Worm (Caenorhabditis elegans) whole organism, dauer: ENCODE results near the gene str-168.

ENCODE experiments used
- unc-62 ChIP-seq: sonication (generic microtip); optimal IDR thresholded peaks from 2 replicates; lab custom pipeline; 2017; ENCODE audit warnings: missing biosample characterization, missing genetic modification reagents, missing genetic modification characterization

The str-168 gene

DNA sequence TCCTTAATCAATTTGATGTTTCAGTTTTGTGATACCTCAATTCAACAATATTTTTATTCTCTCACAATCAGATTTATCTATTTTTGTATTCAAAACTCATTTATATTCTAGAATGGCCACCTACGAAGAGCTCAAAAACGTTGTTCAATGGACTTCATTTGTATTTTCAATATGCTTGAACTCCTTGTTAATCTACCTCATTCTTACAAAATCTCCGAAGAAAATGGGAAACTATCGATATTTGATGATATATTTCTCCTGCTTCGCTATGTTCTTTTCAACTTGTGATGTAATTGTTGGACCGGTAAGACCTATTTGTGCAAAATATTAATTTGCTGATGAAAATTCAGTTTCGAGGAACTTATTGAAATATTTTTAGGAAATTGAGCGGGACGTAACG, 21.9 kb downstream of the str-168 start, which contains the start of gene str-164:
Gene str-164 (plus strand): TSS at position 113 of the 400 bp plus-strand sequence.
- TF ChIP-seq unc-62 (GFP tag; lab: Kevin White, UChicago), result no peak

DNA sequence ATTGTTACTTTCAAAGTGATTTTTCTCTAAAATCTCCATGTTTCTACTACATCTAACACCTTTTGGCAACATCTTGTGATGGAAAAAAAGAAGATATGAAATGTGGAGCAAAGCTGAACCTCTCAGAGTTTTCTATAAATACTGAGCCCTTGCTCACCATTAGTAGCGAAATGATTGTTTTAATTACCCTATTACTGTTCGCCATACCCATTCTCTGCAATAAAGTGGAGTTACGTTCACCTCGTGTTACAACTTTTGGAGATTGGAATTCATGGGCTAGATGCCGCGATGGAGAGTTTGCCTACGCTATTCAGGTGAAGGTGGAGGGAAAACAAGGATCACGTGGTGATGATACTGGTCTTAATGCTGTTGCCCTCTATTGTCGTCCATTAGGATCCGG, 25.1 kb downstream of the str-168 start, which contains the start of gene txt-3:
Gene txt-3 (plus strand): TSS at position 125 of the 400 bp plus-strand sequence.
- TF ChIP-seq unc-62 (GFP tag; lab: Kevin White, UChicago), result no peak

DNA sequence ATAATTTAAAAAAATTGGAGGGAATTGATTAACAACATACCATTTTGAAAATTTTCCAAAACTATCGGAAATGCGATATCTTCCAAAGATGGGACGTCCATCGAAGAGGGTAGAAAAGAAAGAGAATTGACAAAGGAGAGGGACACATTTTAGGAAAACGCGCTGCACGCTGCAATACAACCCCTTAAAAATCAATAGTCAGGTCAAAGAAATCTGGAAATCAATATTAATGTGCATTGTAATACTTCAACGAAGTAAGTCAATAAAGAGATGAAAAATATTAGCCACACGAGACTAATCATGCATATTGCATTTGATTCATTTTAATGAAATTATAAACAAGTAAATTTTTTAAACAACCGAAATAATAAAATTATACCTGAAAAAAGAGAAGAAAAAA, 30.7 kb downstream of the str-168 start, which contains the start of gene Y9C9A.13:
Gene Y9C9A.13 (minus strand): TSS at position 101 of the 400 bp plus-strand sequence.
- no peak for TF ChIP-seq unc-62 (GFP tag; lab: Kevin White, UChicago)

DNA sequence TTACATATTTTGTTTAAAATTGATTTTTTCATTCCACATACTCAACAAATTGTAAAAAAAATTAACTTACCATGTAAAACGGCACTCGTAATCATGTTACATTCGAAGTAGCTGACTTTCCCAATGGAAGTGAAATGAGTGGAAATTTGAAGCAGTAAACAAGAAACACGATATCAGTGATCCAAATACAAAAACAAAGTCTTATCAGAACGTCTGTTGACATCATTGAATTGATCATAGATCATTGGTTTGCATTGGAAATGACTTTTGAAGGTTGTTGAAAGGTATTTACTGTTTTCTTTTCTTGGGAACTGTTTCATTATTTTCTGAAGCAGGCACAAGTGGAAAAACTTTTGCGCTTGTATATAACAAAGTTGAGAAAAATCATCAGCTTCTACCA, 37.2 kb downstream of the str-168 start, which contains the start of gene Y9C9A.16:
Gene Y9C9A.16 (minus strand): TSS at position 131 of the 400 bp plus-strand sequence.
- TF ChIP-seq unc-62 (GFP tag; lab: Kevin White, UChicago), result no peak

DNA sequence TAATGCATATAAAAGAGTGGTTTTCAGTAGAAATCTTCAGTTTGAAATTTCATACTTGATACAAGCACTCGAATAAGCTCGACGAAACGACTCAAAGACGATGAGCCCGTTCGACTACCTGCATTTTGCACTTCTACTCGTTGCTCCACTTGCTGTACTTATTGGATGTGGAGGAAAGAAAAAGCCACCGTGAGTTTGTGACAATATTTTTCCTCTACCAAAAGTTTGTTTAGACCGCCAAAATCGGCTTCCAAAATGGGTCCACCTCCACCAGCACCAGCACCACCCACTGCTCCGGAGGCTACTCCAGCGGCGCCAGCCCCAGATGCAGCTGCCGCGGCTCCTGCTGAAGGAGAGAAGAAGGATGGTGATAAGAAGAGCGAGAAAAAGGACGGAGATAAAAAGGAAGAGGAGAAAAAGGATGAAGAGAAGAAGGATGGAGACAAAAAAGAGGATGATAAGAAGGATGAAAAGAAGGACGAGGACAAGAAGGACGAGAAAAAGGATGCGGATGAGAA, 38.5 kb downstream of the str-168 start, which contains the start of gene E03H12.5:
Gene E03H12.5 (plus strand): TSS at position 51 of the 518 bp plus-strand sequence.
- TF ChIP-seq unc-62 (GFP tag; lab: Kevin White, UChicago), result no peak

DNA sequence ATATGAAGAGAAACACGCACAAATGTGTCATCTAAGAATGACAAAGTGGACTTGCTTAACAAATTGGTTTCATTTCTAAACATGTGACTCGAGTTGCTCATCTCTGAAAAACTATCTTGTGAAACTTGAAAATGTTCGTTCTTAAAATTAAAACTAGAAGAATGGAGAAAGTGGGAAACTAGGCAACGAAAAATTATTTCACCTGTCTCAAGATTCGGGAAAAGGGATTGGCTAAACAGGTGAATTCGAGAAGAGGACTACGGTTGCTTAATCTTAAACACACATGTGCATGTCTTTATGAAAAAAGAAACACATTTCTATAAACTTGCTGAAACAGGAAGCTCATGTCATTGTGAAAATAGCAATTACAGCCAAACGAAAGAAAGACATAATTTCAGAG, 42.3 kb downstream of the str-168 start, which contains the start of gene srz-24:
Gene srz-24 (minus strand): TSS at position 101 of the 400 bp plus-strand sequence.
- no peak for TF ChIP-seq unc-62 (GFP tag; lab: Kevin White, UChicago)

DNA sequence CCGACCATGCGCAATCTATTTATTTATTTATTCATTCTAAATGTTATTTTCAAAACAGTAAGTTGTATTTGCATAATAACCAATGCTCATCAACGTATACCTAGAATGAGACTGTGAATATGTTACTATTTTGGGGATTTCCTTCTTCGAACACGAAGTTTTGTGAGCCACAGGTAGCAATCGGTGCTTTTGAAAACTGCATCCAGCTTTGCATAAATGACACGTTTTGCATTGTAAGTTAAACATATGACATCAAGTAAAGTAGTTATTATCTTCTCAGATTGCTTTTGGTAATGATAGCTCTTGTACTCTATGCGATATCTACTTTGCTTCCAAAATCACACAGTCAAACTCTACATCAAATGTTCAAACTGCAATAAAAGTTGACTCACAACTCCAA, 43.7 kb downstream of the str-168 start, which contains the start of gene E03H12.4:
Gene E03H12.4 (plus strand): TSS at position 120 of the 400 bp plus-strand sequence.
- TF ChIP-seq unc-62 (GFP tag; lab: Kevin White, UChicago), result no peak

DNA sequence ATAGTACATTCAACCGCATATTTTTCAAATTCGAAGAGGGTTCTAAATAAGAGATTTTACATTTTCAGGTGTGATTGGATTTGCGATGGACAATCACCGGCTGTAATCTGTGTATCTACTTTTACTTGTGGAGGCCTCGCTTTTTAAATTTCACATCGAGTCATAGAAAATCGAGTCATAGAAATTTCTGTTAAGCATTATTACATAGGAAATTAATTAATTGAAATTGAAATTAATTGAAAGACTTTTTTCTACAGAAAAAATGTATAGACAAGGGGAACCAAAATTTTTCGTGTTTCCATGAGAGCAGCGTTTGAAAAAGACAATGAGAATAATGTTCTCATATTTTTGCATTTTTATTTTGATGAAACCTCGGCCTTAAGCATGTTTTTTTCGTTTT, 45.0 kb downstream of the str-168 start, which contains the start of gene clec-176:
Gene clec-176 (plus strand): TSS at position 301 of the 400 bp plus-strand sequence.
- TF ChIP-seq unc-62 (GFP tag; lab: Kevin White, UChicago), result no peak

DNA sequence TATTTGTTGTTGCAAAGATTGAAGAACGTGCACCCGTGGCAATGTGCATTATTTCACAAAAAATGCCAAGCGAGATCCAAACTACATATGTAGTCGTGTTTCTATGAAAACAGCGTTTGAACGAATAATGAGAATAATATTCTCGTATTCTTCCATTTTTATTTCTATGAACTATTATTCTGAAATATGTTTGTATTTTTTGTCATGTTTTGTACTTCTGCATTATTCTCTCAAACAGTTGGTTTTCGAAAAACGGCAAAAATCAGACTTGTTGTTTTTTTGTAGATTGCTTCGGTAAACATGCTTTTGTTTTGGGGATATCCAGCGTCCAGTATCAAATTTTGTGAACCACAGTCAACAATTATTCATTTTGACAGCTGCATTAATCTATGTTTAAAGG, 47.5 kb downstream of the str-168 start, which contains the start of gene clec-177:
Gene clec-177 (plus strand): TSS at position 301 of the 400 bp plus-strand sequence.
- no peak for TF ChIP-seq unc-62 (GFP tag; lab: Kevin White, UChicago)

DNA sequence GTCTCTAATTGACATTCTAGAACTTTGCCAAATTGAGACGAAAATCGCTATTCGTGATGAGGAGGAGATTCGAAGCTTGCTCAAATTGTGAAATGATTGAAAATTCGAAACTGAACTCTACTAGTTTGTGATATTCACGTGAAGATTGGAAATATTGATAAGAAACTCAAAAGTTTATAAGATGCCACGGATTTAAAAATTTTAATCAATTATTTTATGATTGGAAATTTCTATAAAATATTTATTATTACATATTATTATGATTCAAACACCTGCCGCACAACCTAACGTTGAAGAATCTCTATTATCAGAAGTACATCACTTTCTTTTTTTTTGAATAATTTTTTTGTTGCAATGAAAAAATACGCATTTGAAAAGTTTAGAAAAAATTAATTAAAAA, 49.8 kb downstream of the str-168 start, which contains the start of gene E03H12.7:
Gene E03H12.7 (minus strand): TSS at position 101 of the 400 bp plus-strand sequence.
- TF ChIP-seq unc-62 (GFP tag; lab: Kevin White, UChicago), result no peak
